Fruit fly (Drosophila melanogaster) whole organism, embryonic: ENCODE measurements around the gene Ir94a.
A peak's percentile ranks its signal among the peaks of the same experiment; 100 is the strongest.

Source experiments
- Atf6 ChIP-seq: fragments of 200-800 bp; sonication (Bioruptor generic); IDR thresholded peaks from 2 replicates; pipeline ENCODE4 v1.3.6; 2022; ENCODE audit warnings: missing biosample characterization, missing genetic modification characterization
- CG12155 ChIP-seq: fragments of 200-800 bp; sonication (Bioruptor generic); optimal IDR thresholded peaks from 3 replicates; lab custom pipeline; 2016; ENCODE audit warnings: missing biosample characterization, missing genetic modification characterization
- CG12236 ChIP-seq: fragments of 200-800 bp; sonication (Bioruptor generic); optimal IDR thresholded peaks from 2 replicates; lab custom pipeline; 2016; ENCODE audit warnings: missing biosample characterization, missing genetic modification characterization
- CG15269 ChIP-seq: fragments of 200-800 bp; sonication (Bioruptor generic); optimal IDR thresholded peaks from 2 replicates; lab custom pipeline; 2018; ENCODE audit warnings: missing biosample characterization, mild to moderate bottlenecking, missing genetic modification characterization, moderate library complexity
- CG1603 ChIP-seq: fragments of 200-800 bp; sonication (Bioruptor generic); optimal IDR thresholded peaks from 2 replicates; lab custom pipeline; 2019; ENCODE audit warnings: missing biosample characterization, mild to moderate bottlenecking, missing genetic modification characterization, moderate library complexity
- CG16863 ChIP-seq: fragments of 200-800 bp; sonication (Bioruptor generic); optimal IDR thresholded peaks from 3 replicates; lab custom pipeline; 2016; ENCODE audit warnings: missing biosample characterization, missing genetic modification characterization
- CG17361 ChIP-seq: fragments of 200-800 bp; sonication (Bioruptor generic); IDR thresholded peaks from 3 replicates; pipeline ENCODE4 v1.3.6; 2022; ENCODE audit warnings: missing biosample characterization, missing genetic modification characterization
- CG17385 ChIP-seq: fragments of 200-800 bp; sonication (Bioruptor generic); optimal IDR thresholded peaks from 3 replicates; lab custom pipeline; 2018; ENCODE audit warnings: missing biosample characterization, mild to moderate bottlenecking, missing genetic modification characterization
- CG18599 ChIP-seq: fragments of 200-800 bp; sonication (Bioruptor generic); optimal IDR thresholded peaks from 3 replicates; lab custom pipeline; 2017; ENCODE audit warnings: missing biosample characterization, missing genetic modification characterization, mild to moderate bottlenecking, moderate library complexity, missing genetic modification reagents
- CG2712 ChIP-seq: fragments of 200-800 bp; optimal IDR thresholded peaks from 3 replicates; lab custom pipeline; 2019; ENCODE audit warnings: missing biosample characterization, mild to moderate bottlenecking, missing genetic modification characterization, moderate library complexity
- CG34224 ChIP-seq: fragments of 200-800 bp; sonication (Bioruptor generic); IDR thresholded peaks from 3 replicates; pipeline ENCODE4 v1.3.6; 2022; ENCODE audit warnings: missing biosample characterization, missing genetic modification characterization; ENCODE audit not compliant: partially characterized antibody
- CG42726 ChIP-seq: fragments of 200-800 bp; sonication (Bioruptor generic); IDR thresholded peaks from 2 replicates; pipeline ENCODE4 v1.3.6; 2022; ENCODE audit warnings: missing biosample characterization, missing genetic modification characterization; ENCODE audit not compliant: partially characterized antibody
- CG4360 ChIP-seq: fragments of 200-800 bp; sonication (Bioruptor generic); IDR thresholded peaks from 2 replicates; pipeline ENCODE4 v1.3.6; 2022; ENCODE audit warnings: missing biosample characterization, missing genetic modification characterization
- CG6175 ChIP-seq: fragments of 200-800 bp; sonication (Bioruptor generic); IDR thresholded peaks from 3 replicates; pipeline ENCODE4 v1.3.6; 2022; ENCODE audit warnings: missing biosample characterization, missing genetic modification characterization
- CG7839 ChIP-seq: fragments of 200-800 bp; sonication (Bioruptor generic); optimal IDR thresholded peaks from 3 replicates; lab custom pipeline; 2018; ENCODE audit warnings: missing biosample characterization, mild to moderate bottlenecking, missing genetic modification characterization, moderate library complexity
- CG8388 ChIP-seq: fragments of 200-800 bp; sonication (Bioruptor generic); optimal IDR thresholded peaks from 2 replicates; lab custom pipeline; 2019; ENCODE audit warnings: missing biosample characterization, mild to moderate bottlenecking, missing genetic modification characterization, moderate library complexity
- CG8924 ChIP-seq: fragments of 200-800 bp; optimal IDR thresholded peaks from 3 replicates; lab custom pipeline; 2019; ENCODE audit warnings: missing biosample characterization, mild to moderate bottlenecking, missing genetic modification characterization, moderate library complexity
- CG9437 ChIP-seq: fragments of 200-800 bp; sonication (Bioruptor generic); optimal IDR thresholded peaks from 2 replicates; lab custom pipeline; 2018; ENCODE audit warnings: missing biosample characterization, mild to moderate bottlenecking, missing genetic modification characterization
- CG9609 ChIP-seq: fragments of 200-800 bp; sonication (Bioruptor generic); optimal IDR thresholded peaks from 3 replicates; lab custom pipeline; 2016; ENCODE audit warnings: missing biosample characterization, missing genetic modification characterization
- D19B ChIP-seq: fragments of 200-800 bp; sonication (Bioruptor generic); optimal IDR thresholded peaks from 2 replicates; lab custom pipeline; 2017; ENCODE audit warnings: missing biosample characterization, mild to moderate bottlenecking, missing genetic modification characterization
- Dip3 ChIP-seq: fragments of 200-800 bp; sonication (Bioruptor generic); optimal IDR thresholded peaks from 3 replicates; lab custom pipeline; 2016; ENCODE audit warnings: missing biosample characterization, missing genetic modification characterization
- Dll ChIP-seq: fragments of 200-800 bp; sonication (Bioruptor generic); IDR thresholded peaks from 4 replicates; pipeline ENCODE4 v1.3.6; 2022; ENCODE audit warnings: missing biosample characterization, missing genetic modification characterization; ENCODE audit not compliant: partially characterized antibody
- Dref ChIP-seq: fragments of 200-800 bp; sonication (Bioruptor generic); IDR thresholded peaks from 2 replicates; pipeline ENCODE4 v1.3.6; 2022; ENCODE audit warnings: missing biosample characterization, missing genetic modification characterization
- HmgD ChIP-seq: fragments of 200-800 bp; sonication (Bioruptor generic); optimal IDR thresholded peaks from 3 replicates; lab custom pipeline; 2016; ENCODE audit warnings: missing biosample characterization, missing genetic modification characterization
- Hmr ChIP-seq: fragments of 200-800 bp; sonication (Bioruptor generic); optimal IDR thresholded peaks from 3 replicates; lab custom pipeline; 2017; ENCODE audit warnings: mild to moderate bottlenecking, missing biosample characterization, missing genetic modification reagents, missing genetic modification characterization
- Jarid2 ChIP-seq: fragments of 200-800 bp; sonication (Bioruptor generic); optimal IDR thresholded peaks from 3 replicates; lab custom pipeline; 2017; ENCODE audit warnings: mild to moderate bottlenecking, missing biosample characterization, missing genetic modification reagents, missing genetic modification characterization
- Med ChIP-seq: fragments of 200-800 bp; sonication (Bioruptor generic); peaks from one replicate; lab custom pipeline; 2016; ENCODE audit warnings: missing biosample characterization, missing genetic modification characterization, mild to moderate bottlenecking, inconsistent platforms, moderate library complexity
- Nf-YC ChIP-seq: fragments of 200-800 bp; optimal IDR thresholded peaks from 3 replicates; lab custom pipeline; 2019; ENCODE audit warnings: missing biosample characterization, mild to moderate bottlenecking, missing genetic modification characterization, moderate library complexity
- Optix ChIP-seq: fragments of 200-800 bp; sonication (Bioruptor generic); IDR thresholded peaks from 3 replicates; pipeline ENCODE4 v1.3.6; 2022; ENCODE audit warnings: missing biosample characterization, missing genetic modification characterization
- PHDP ChIP-seq: fragments of 200-800 bp; sonication (Bioruptor generic); optimal IDR thresholded peaks from 3 replicates; lab custom pipeline; 2018; ENCODE audit warnings: missing biosample characterization, mild to moderate bottlenecking, missing genetic modification characterization, moderate library complexity
- Sry-δ ChIP-seq: fragments of 200-800 bp; sonication (Bioruptor generic); optimal IDR thresholded peaks from 2 replicates; lab custom pipeline; 2016; ENCODE audit warnings: missing biosample characterization, missing genetic modification characterization
- ase ChIP-seq: fragments of 200-800 bp; sonication (Bioruptor generic); IDR thresholded peaks from 3 replicates; pipeline ENCODE4 v1.3.6; 2022; ENCODE audit warnings: missing biosample characterization, missing genetic modification characterization
- ash1 ChIP-seq: fragments of 200-800 bp; sonication (Bioruptor generic); optimal IDR thresholded peaks from 2 replicates; lab custom pipeline; 2018; ENCODE audit warnings: missing biosample characterization, mild to moderate bottlenecking, missing genetic modification characterization
- chinmo ChIP-seq: fragments of 200-800 bp; sonication (Bioruptor generic); IDR thresholded peaks from 4 replicates; pipeline ENCODE4 v1.3.6; 2022; ENCODE audit warnings: missing biosample characterization, missing genetic modification characterization; ENCODE audit not compliant: partially characterized antibody
- cwo ChIP-seq: fragments of 200-800 bp; sonication (Bioruptor generic); optimal IDR thresholded peaks from 3 replicates; lab custom pipeline; 2017; ENCODE audit warnings: missing biosample characterization, missing genetic modification characterization, mild to moderate bottlenecking, moderate library complexity, missing genetic modification reagents
- emc ChIP-seq: fragments of 200-800 bp; sonication (Bioruptor generic); optimal IDR thresholded peaks from 2 replicates; lab custom pipeline; 2016; ENCODE audit warnings: missing biosample characterization, missing genetic modification characterization
- exex ChIP-seq: fragments of 200-800 bp; sonication (Bioruptor generic); optimal IDR thresholded peaks from 4 replicates; lab custom pipeline; 2018; ENCODE audit warnings: missing biosample characterization, mild to moderate bottlenecking, missing genetic modification characterization, moderate library complexity
- fd3F ChIP-seq: fragments of 200-800 bp; sonication (Bioruptor generic); optimal IDR thresholded peaks from 2 replicates; lab custom pipeline; 2018; ENCODE audit warnings: missing biosample characterization, mild to moderate bottlenecking, missing genetic modification characterization, moderate library complexity
- fru ChIP-seq: fragments of >200 bp; optimal IDR thresholded peaks from 2 replicates; lab custom pipeline; 2017
- gem ChIP-seq: fragments of 200-800 bp; sonication (Bioruptor generic); optimal IDR thresholded peaks from 2 replicates; lab custom pipeline; 2019; ENCODE audit warnings: missing biosample characterization, mild to moderate bottlenecking, missing genetic modification characterization, moderate library complexity
- jigr1 ChIP-seq: fragments of 200-800 bp; sonication (Bioruptor generic); IDR thresholded peaks from 3 replicates; pipeline ENCODE4 v1.3.6; 2022; ENCODE audit warnings: missing biosample characterization, missing genetic modification characterization
- luna ChIP-seq: fragments of 200-800 bp; sonication (Bioruptor generic); optimal IDR thresholded peaks from 2 replicates; lab custom pipeline; 2016; ENCODE audit warnings: missing biosample characterization, missing genetic modification characterization
- oc ChIP-seq: fragments of 200-800 bp; sonication (Bioruptor generic); optimal IDR thresholded peaks from 2 replicates; lab custom pipeline; 2018; ENCODE audit warnings: missing biosample characterization, mild to moderate bottlenecking, missing genetic modification characterization, moderate library complexity
- pb ChIP-seq: fragments of 200-800 bp; sonication (Bioruptor generic); optimal IDR thresholded peaks from 3 replicates; lab custom pipeline; 2016; ENCODE audit warnings: missing biosample characterization, missing genetic modification characterization
- tio ChIP-seq: fragments of 200-800 bp; sonication (Bioruptor generic); optimal IDR thresholded peaks from 2 replicates; lab custom pipeline; 2017; ENCODE audit warnings: missing biosample characterization, missing genetic modification characterization, inconsistent platforms
- tna ChIP-seq: fragments of 200-800 bp; sonication (Bioruptor generic); IDR thresholded peaks from 2 replicates; pipeline ENCODE4 v1.3.6; 2022; ENCODE audit warnings: missing biosample characterization, missing genetic modification characterization; ENCODE audit not compliant: partially characterized antibody
- vfl ChIP-seq: fragments of 200-800 bp; sonication (Bioruptor generic); optimal IDR thresholded peaks from 2 replicates; lab custom pipeline; 2016; ENCODE audit warnings: missing biosample characterization, missing genetic modification characterization
- vvl ChIP-seq: fragments of 200-800 bp; sonication (Bioruptor generic); IDR thresholded peaks from 2 replicates; pipeline ENCODE4 v1.3.6; 2022; ENCODE audit warnings: missing biosample characterization, missing genetic modification characterization

Ir94a gene

DNA sequence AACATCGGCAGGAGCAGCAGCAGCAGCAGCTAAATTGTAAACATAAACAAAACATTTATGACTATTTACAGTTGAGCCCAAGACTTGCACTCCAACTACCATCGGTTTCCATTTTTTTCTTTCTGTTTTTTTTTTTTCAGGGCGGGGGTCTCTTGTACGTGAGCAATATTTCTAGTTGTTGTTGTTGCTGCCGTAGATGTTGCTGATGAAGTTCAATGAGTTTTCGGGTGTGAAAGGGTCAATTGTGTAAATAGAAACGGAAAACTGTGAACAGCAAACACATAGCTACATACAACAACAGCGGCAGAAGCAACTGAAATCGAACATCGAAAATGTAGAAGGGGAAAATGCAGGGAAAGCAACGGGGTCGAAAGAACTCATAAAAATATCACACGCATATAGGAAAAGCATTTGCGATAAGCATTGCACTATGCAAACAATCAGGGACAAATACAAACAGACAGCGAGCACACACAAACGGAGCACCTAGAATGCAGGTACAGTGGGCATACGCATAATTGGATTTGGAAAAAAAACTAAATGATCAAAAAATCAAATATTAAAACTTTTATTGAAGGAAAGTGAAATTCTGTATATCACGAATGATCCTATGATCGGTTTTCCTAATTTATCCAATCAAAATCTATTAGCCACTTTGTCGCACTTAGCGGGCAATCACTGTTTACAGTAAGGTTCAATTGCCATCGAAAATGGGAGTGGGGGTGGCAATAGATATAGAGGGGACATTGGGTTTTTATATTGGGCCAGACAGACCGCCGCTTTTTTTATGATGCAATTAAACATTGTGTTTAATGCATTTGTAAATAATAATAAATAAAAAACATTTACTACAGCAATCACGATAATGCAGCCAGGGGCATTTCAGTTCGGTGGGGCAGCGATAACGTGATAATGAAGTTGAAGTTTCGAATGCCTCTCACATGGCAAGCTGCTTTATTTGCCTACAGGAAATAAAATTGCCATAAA lies 32.5 kb downstream of the Ir94a start (continued):
- TF ChIP-seq CG1603 (peak; percentile 55), ase (GFP tag; lab: Robert Waterston, UW) (peak; percentile 67; the same call in 1 of the 3 replicates), Dip3 (no peak), luna (GFP tag; lab: Kevin White, UChicago) (no peak), Sry-δ (GFP tag; lab: Kevin White, UChicago) (peak; percentile 2), CG18599 (peak; percentile 52), D19B (GFP tag; lab: Kevin White, UChicago) (no peak), CG34224 (GFP tag; lab: Robert Waterston, UW) (no peak), CG42726 (GFP tag; lab: Robert Waterston, UW) (no peak), tna (GFP tag; lab: Robert Waterston, UW) (no peak), Dll (GFP tag; lab: Robert Waterston, UW) (no peak), Dref (GFP tag; lab: Robert Waterston, UW) (no peak), CG17361 (GFP tag; lab: Robert Waterston, UW) (peak; percentile 93), CG12155 (GFP tag; lab: Kevin White, UChicago) (peak; percentile 38), oc (tag; lab: Kevin White, UChicago) (peak; percentile 53), CG15269 (tag; lab: Kevin White, UChicago) (peak; percentile 54), CG4360 (GFP tag; lab: Robert Waterston, UW) (peak; percentile 95), CG6175 (GFP tag; lab: Robert Waterston, UW) (0 out of 3 replicates have a peak, but pooled peaks have one; percentile 29), exex (peak; percentile 15), Optix (GFP tag; lab: Robert Waterston, UW) (peak; percentile 73; the same call in 2 of the 3 replicates), tio (GFP tag; lab: Kevin White, UChicago) (peak; percentile 51), CG7839 (tag; lab: Kevin White, UChicago) (peak; percentile 86), CG8388 (GFP tag; lab: Kevin White, UChicago) (peak; percentile 77), CG16863 (peak; percentile 56), fd3F (GFP tag; lab: Kevin White, UChicago) (no peak), PHDP (tag; lab: Kevin White, UChicago) (peak; percentile 78), cwo (peak; percentile 37), chinmo (no peak), Jarid2 (peak; percentile 9), HmgD (GFP tag; lab: Kevin White, UChicago) (no peak), Hmr (GFP tag; lab: Kevin White, UChicago) (no peak), CG8924 (tag; lab: Kevin White, UChicago) (peak; percentile 88), emc (no peak), pb (GFP tag; lab: Kevin White, UChicago) (peak; percentile 28), CG12236 (GFP tag; lab: Kevin White, UChicago) (peak; percentile 39), CG9437 (GFP tag; lab: Kevin White, UChicago) (peak; percentile 61), Nf-YC (tag; lab: Kevin White, UChicago) (peak; percentile 18), CG2712 (tag; lab: Kevin White, UChicago) (peak; percentile 94), jigr1 (GFP tag; lab: Robert Waterston, UW) (peak; percentile 32; the same call in 1 of the 3 replicates), CG9609 (GFP tag; lab: Kevin White, UChicago) (peak; percentile 58), vfl (GFP tag; lab: Kevin White, UChicago) (no peak), Med (peak; percentile 97), Atf6 (GFP tag; lab: Robert Waterston, UW) (peak; percentile 45; the same call in 1 of the 2 replicates), gem (tag; lab: Kevin White, UChicago) (peak; percentile 86), CG17385 (peak; percentile 64), vvl (peak; percentile 89), ash1 (GFP tag; lab: Kevin White, UChicago) (no peak), fru (lab: Kevin White, UChicago) (no peak)
